Fruit fly (Drosophila melanogaster) S2 (cell line): ENCODE data around the gene Mst84Dc.

Experiments used
- CTCF ChIP-seq, 2 experiments: fragments of >200 bp; optimal IDR thresholded peaks; 2 replicates each; lab custom pipeline; 2018

Mst84Dc gene

DNA sequence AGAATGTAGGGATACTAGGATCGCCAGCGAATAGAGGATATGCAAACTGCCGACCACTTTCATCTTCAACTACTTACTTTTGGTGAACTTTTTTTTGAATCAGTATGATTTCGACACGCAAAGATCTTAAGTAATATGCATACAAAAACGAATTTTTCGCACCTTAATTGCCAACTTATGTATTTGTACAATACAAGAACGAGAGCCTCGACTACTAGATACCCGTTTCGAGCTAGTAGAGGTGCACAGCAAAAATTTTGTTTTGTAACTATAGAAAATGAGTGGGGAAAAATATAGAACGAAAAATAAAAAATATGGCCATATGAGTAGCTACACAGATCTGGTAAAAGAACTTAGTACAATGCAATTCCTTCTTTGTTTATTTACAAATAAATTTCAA, 47.4 kb downstream of the Mst84Dc start, which contains the start of gene CG10029:
TSS of gene CG10029 (minus strand) at position 101 of the 400 bp plus-strand sequence.
- TF ChIP-seq CTCF (optimal IDR thresholded peaks at IDR 0.05; lab: Kevin White, UChicago): no peak
